Worm (Caenorhabditis elegans) whole organism, L4/young adult: Measurements from ENCODE around the gene mob-1.
A peak's percentile ranks its signal among the peaks of the same experiment; 100 is the strongest.

Source experiments
- W03F9.2 ChIP-seq: fragments of 150-350 bp; optimal IDR thresholded peaks from 2 replicates; lab custom pipeline; 2014; ENCODE audit warnings: missing biosample characterization, missing genetic modification characterization
- dao-5 ChIP-seq: sonication (generic microtip); optimal IDR thresholded peaks from 2 replicates; lab custom pipeline; 2016; ENCODE audit warnings: missing genotype, missing genetic modification characterization, moderate library complexity, missing compliant biosample characterization
- him-1 ChIP-seq: sonication (generic microtip); optimal IDR thresholded peaks from 2 replicates; lab custom pipeline; 2016; ENCODE audit warnings: missing genotype, missing genetic modification reagents, missing genetic modification characterization, missing compliant biosample characterization

DNA sequence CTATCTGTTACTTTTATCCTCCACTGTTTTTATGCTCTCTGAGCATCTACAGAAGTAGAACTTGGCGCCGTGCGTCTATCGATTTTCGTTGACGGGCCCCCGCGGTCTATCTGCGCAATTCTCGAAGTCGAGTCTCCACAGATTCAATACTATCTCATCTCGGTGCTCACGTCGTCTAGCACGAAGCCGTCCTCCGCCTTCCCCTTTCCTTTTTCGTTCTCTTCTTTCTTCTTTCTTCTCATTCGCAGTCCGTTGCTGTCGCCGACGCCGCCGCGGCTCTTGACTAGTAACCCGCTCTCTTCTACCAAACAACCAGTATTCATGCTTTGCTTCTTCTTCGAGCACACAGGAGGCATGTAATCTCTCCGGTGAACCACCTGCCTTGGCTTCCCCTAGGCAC lies 10.7 kb downstream of the mob-1 start:
- peak; percentile 36 for TF ChIP-seq him-1 (tag; lab: Kevin White, UChicago)
- TF ChIP-seq W03F9.2 (tag; lab: Kevin White, UChicago), result no peak
- no peak for TF ChIP-seq dao-5 (tag; lab: Kevin White, UChicago)
